Fruit fly (Drosophila melanogaster): ENCODE data around the gene CG5167.

dm6 chr3R:12395880-12396279, 10.5 kb upstream of the CG5167 start, which contains the start of the genes CG10096 and CG10097:
- no peak for TF ChIP-seq CG8478 (optimal IDR thresholded peaks at IDR 0.05)
- TF ChIP-seq CTCF (optimal IDR thresholded peaks at IDR 0.05), result no peak
